Worm (Caenorhabditis elegans) whole organism, young adult: ENCODE data around the gene idpa-2.

Source experiments
- F57C9.4 ChIP-seq: sonication (generic microtip); optimal IDR thresholded peaks from 2 replicates; lab custom pipeline; 2017; ENCODE audit warnings: mild to moderate bottlenecking, missing genetic modification characterization, missing compliant biosample characterization
- sdz-38 ChIP-seq: sonication (generic microtip); optimal IDR thresholded peaks from 2 replicates; lab custom pipeline; 2016; ENCODE audit warnings: missing genotype, missing genetic modification characterization, missing compliant biosample characterization
- sptf-2 ChIP-seq: fragments of 200-800 bp; sonication (Bioruptor generic); optimal IDR thresholded peaks from 2 replicates; lab custom pipeline; 2018; ENCODE audit warnings: mild to moderate bottlenecking, missing genetic modification characterization, missing compliant biosample characterization

DNA sequence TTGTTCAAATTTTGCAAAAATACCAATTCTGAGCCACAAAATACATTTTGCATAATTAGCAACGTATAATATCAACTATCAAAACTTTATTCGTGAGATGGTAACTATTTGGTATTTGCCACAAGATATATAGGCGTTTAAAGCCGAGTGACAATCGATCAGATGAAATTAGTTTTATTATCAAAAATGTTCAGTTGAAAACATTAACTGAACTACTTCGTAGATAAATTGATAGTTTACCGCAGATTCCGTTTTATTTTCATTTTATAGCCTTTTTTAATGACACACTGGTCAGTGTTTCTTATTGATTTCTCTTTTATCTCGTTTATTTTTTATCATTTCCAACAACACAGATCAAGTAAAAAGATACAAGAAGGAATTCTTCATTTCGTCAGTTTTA lies 24.7 kb upstream of the idpa-2 start:
- TF ChIP-seq F57C9.4 (tag; lab: Kevin White, UChicago) (no peak), sptf-2 (GFP tag; lab: Kevin White, UChicago) (no peak), sdz-38 (tag; lab: Kevin White, UChicago) (no peak)
